Worm (Caenorhabditis elegans) whole organism, mixed stage, embryonic: Measurements from ENCODE around the gene F42A9.6.

Experiments
- blmp-1 ChIP-seq: fragments of 150-350 bp; optimal IDR thresholded peaks from 2 replicates; lab custom pipeline; 2014; ENCODE audit warnings: missing biosample characterization, missing genetic modification characterization
- elt-3 ChIP-seq: fragments of 150-350 bp; optimal IDR thresholded peaks from 2 replicates; lab custom pipeline; 2014; ENCODE audit warnings: missing biosample characterization, missing genetic modification characterization
- lsy-2 ChIP-seq: fragments of 150-350 bp; optimal IDR thresholded peaks from 2 replicates; lab custom pipeline; 2014; ENCODE audit warnings: missing biosample characterization, missing genetic modification characterization
- nhr-12 ChIP-seq: fragments of 150-350 bp; optimal IDR thresholded peaks from 2 replicates; lab custom pipeline; 2014; ENCODE audit warnings: missing biosample characterization, missing genetic modification characterization
- nhr-237 ChIP-seq: fragments of 150-350 bp; optimal IDR thresholded peaks from 2 replicates; lab custom pipeline; 2014; ENCODE audit warnings: missing biosample characterization, missing genetic modification characterization
- sptf-1 ChIP-seq: sonication (generic microtip); optimal IDR thresholded peaks from 2 replicates; lab custom pipeline; 2017; ENCODE audit warnings: mild to moderate bottlenecking, missing genetic modification characterization, moderate library complexity, missing compliant biosample characterization
- zip-8 ChIP-seq: fragments of 150-350 bp; optimal IDR thresholded peaks from 2 replicates; lab custom pipeline; 2014; ENCODE audit warnings: missing biosample characterization, missing genetic modification characterization
- ztf-11 ChIP-seq: fragments of 150-350 bp; optimal IDR thresholded peaks from 2 replicates; lab custom pipeline; 2014; ENCODE audit warnings: missing biosample characterization, missing genetic modification characterization

DNA sequence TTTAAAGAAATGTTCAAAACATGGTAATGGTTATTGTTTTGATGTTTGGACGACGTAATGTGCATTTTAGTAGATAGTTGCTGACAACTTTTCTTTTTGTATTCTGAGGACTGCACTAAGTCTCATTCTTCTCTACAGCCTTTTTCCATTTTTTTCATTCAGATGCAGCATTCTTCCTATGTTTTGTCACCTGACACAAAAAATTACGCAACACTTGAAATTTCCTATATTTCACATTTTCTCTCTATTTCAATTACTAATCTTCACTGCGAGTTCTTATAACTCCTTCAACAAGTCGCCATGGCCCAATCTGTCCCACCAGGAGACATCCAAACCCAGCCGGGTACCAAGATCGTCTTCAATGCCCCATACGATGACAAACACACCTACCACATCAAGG, 37.9 kb upstream of the F42A9.6 start, which contains the start of gene Y59H11AM.1:
- TF ChIP-seq ztf-11 (tag; lab: Kevin White, UChicago) (no peak), blmp-1 (tag; lab: Kevin White, UChicago) (no peak), sptf-1 (no peak), lsy-2 (tag; lab: Kevin White, UChicago) (no peak), elt-3 (tag; lab: Kevin White, UChicago) (no peak), nhr-237 (tag; lab: Kevin White, UChicago) (no peak), zip-8 (tag; lab: Kevin White, UChicago) (no peak), nhr-12 (tag; lab: Kevin White, UChicago) (no peak)
